Fruit fly (Drosophila melanogaster) whole organism, embryonic: ENCODE data around the gene Doc1.

Source experiments
- Abd-B ChIP-seq: fragments of 200-800 bp; sonication (Bioruptor generic); optimal IDR thresholded peaks from 2 replicates; lab custom pipeline; 2018; ENCODE audit warnings: missing biosample characterization, mild to moderate bottlenecking, missing genetic modification characterization, moderate library complexity
- Aef1 ChIP-seq: fragments of 200-800 bp; sonication (Bioruptor generic); IDR thresholded peaks from 3 replicates; pipeline ENCODE4 v1.3.6; 2022; ENCODE audit warnings: missing biosample characterization, missing genetic modification characterization
- CG13775 ChIP-seq: fragments of 200-800 bp; sonication (Bioruptor generic); optimal IDR thresholded peaks from 3 replicates; lab custom pipeline; 2017; ENCODE audit warnings: missing biosample characterization, mild to moderate bottlenecking, missing genetic modification characterization
- CG14050 ChIP-seq: fragments of 200-800 bp; sonication (Bioruptor generic); IDR thresholded peaks from 3 replicates; pipeline ENCODE4 v1.3.6; 2022; ENCODE audit warnings: missing biosample characterization, missing genetic modification characterization
- CG14710 ChIP-seq: fragments of 200-800 bp; sonication (Bioruptor generic); optimal IDR thresholded peaks from 3 replicates; lab custom pipeline; 2019; ENCODE audit warnings: missing biosample characterization, mild to moderate bottlenecking, missing genetic modification characterization, moderate library complexity
- CG15073 ChIP-seq: fragments of 200-800 bp; sonication (Bioruptor generic); optimal IDR thresholded peaks from 2 replicates; lab custom pipeline; 2016; ENCODE audit warnings: missing biosample characterization, missing genetic modification characterization
- CG17912 ChIP-seq: fragments of 200-800 bp; sonication (Bioruptor generic); optimal IDR thresholded peaks from 2 replicates; lab custom pipeline; 2018; ENCODE audit warnings: missing biosample characterization, mild to moderate bottlenecking, missing genetic modification characterization
- CG1792 ChIP-seq: fragments of 200-800 bp; sonication (Bioruptor generic); optimal IDR thresholded peaks from 2 replicates; lab custom pipeline; 2016; ENCODE audit warnings: missing biosample characterization, missing genetic modification characterization
- CG2678 ChIP-seq: fragments of 200-800 bp; sonication (Bioruptor generic); optimal IDR thresholded peaks from 3 replicates; lab custom pipeline; 2019; ENCODE audit warnings: missing biosample characterization, mild to moderate bottlenecking, missing genetic modification characterization, moderate library complexity
- CG34376 ChIP-seq: fragments of 200-800 bp; sonication (Bioruptor generic); optimal IDR thresholded peaks from 2 replicates; lab custom pipeline; 2018; ENCODE audit warnings: missing biosample characterization, mild to moderate bottlenecking, missing genetic modification characterization
- CG4328 ChIP-seq: fragments of 200-800 bp; sonication (Bioruptor generic); optimal IDR thresholded peaks from 3 replicates; lab custom pipeline; 2017; ENCODE audit warnings: missing biosample characterization, missing genetic modification reagents, missing genetic modification characterization
- CG4617 ChIP-seq: fragments of 200-800 bp; sonication (Bioruptor generic); optimal IDR thresholded peaks from 3 replicates; lab custom pipeline; 2016; ENCODE audit warnings: missing biosample characterization, missing genetic modification characterization, borderline replicate concordance
- CG6175 ChIP-seq: fragments of 200-800 bp; sonication (Bioruptor generic); IDR thresholded peaks from 3 replicates; pipeline ENCODE4 v1.3.6; 2022; ENCODE audit warnings: missing biosample characterization, missing genetic modification characterization
- CG7357 ChIP-seq: fragments of 200-800 bp; sonication (Bioruptor generic); IDR thresholded peaks from 3 replicates; pipeline ENCODE4 v1.3.6; 2022; ENCODE audit warnings: missing biosample characterization, missing genetic modification characterization
- CG9876 ChIP-seq: fragments of 200-800 bp; sonication (Bioruptor generic); optimal IDR thresholded peaks from 2 replicates; lab custom pipeline; 2016; ENCODE audit warnings: missing biosample characterization, missing genetic modification characterization
- CG9932 ChIP-seq: fragments of 200-800 bp; sonication (Bioruptor generic); IDR thresholded peaks from 2 replicates; pipeline ENCODE4 v1.3.6; 2022; ENCODE audit warnings: missing biosample characterization, missing genetic modification characterization
- CHES-1-like ChIP-seq: fragments of 200-800 bp; sonication (Bioruptor generic); optimal IDR thresholded peaks from 2 replicates; lab custom pipeline; 2016; ENCODE audit warnings: missing biosample characterization, missing genetic modification characterization
- CoRest ChIP-seq: fragments of 200-800 bp; sonication (Bioruptor generic); optimal IDR thresholded peaks from 3 replicates; lab custom pipeline; 2018; ENCODE audit warnings: missing biosample characterization, mild to moderate bottlenecking, missing genetic modification characterization, moderate library complexity
- Dp ChIP-seq: fragments of 200-800 bp; sonication (Bioruptor generic); optimal IDR thresholded peaks from 2 replicates; lab custom pipeline; 2018; ENCODE audit warnings: missing biosample characterization, mild to moderate bottlenecking, missing genetic modification characterization, moderate library complexity
- Hr51 ChIP-seq, 2 experiments: fragments of 200-800 bp; sonication (Bioruptor generic); optimal IDR thresholded peaks; 2 replicates in 1 of 2; 3 replicates in 1 of 2; lab custom pipeline; 2016 to 2018; ENCODE audit warnings: missing biosample characterization in 2 of 2, missing genetic modification characterization in 2 of 2, mild to moderate bottlenecking in 1 of 2, moderate library complexity in 1 of 2
- Jarid2 ChIP-seq: fragments of 200-800 bp; sonication (Bioruptor generic); optimal IDR thresholded peaks from 3 replicates; lab custom pipeline; 2017; ENCODE audit warnings: mild to moderate bottlenecking, missing biosample characterization, missing genetic modification reagents, missing genetic modification characterization
- Ravus ChIP-seq: fragments of 200-800 bp; sonication (Bioruptor generic); IDR thresholded peaks from 2 replicates; pipeline ENCODE4 v1.3.6; 2022; ENCODE audit warnings: missing biosample characterization, missing genetic modification characterization
- Sry-β ChIP-seq: fragments of 200-800 bp; sonication (Bioruptor generic); optimal IDR thresholded peaks from 2 replicates; lab custom pipeline; 2018; ENCODE audit warnings: missing biosample characterization, mild to moderate bottlenecking, missing genetic modification characterization, moderate library complexity
- Sry-δ ChIP-seq: fragments of 200-800 bp; sonication (Bioruptor generic); optimal IDR thresholded peaks from 2 replicates; lab custom pipeline; 2016; ENCODE audit warnings: missing biosample characterization, missing genetic modification characterization
- Xrp1 ChIP-seq: fragments of 200-800 bp; sonication (Bioruptor generic); IDR thresholded peaks from 2 replicates; pipeline ENCODE4 v1.3.6; 2022; ENCODE audit warnings: missing biosample characterization, missing genetic modification characterization
- YL-1 ChIP-seq: fragments of 200-800 bp; sonication (Bioruptor generic); optimal IDR thresholded peaks from 3 replicates; lab custom pipeline; 2017; ENCODE audit warnings: missing biosample characterization, mild to moderate bottlenecking, missing genetic modification characterization
- ac ChIP-seq: fragments of 200-800 bp; sonication (Bioruptor generic); optimal IDR thresholded peaks from 3 replicates; lab custom pipeline; 2017; ENCODE audit warnings: missing biosample characterization, mild to moderate bottlenecking, missing genetic modification characterization
- aop ChIP-seq: fragments of 200-800 bp; sonication (Bioruptor generic); IDR thresholded peaks from 2 replicates; pipeline ENCODE4 v1.3.6; 2022; ENCODE audit warnings: missing biosample characterization, missing genetic modification characterization
- ase ChIP-seq: fragments of 200-800 bp; sonication (Bioruptor generic); IDR thresholded peaks from 3 replicates; pipeline ENCODE4 v1.3.6; 2022; ENCODE audit warnings: missing biosample characterization, missing genetic modification characterization
- bigmax ChIP-seq: fragments of 200-800 bp; sonication (Bioruptor generic); optimal IDR thresholded peaks from 2 replicates; lab custom pipeline; 2018; ENCODE audit warnings: missing biosample characterization, mild to moderate bottlenecking, missing genetic modification characterization
- bsh ChIP-seq, 2 experiments: fragments of 200-800 bp; sonication (Bioruptor generic); optimal IDR thresholded peaks; 2 replicates each; lab custom pipeline; 2017 to 2018; ENCODE audit warnings: mild to moderate bottlenecking in 2 of 2, missing biosample characterization in 2 of 2, missing genetic modification characterization in 2 of 2, moderate library complexity in 1 of 2
- croc ChIP-seq: fragments of 200-800 bp; sonication (Bioruptor generic); conservative IDR thresholded peaks from 3 replicates; pipeline ENCODE4 v1.3.6; 2022; ENCODE audit warnings: missing biosample characterization, missing genetic modification characterization
- ems ChIP-seq: fragments of 200-800 bp; sonication (Bioruptor generic); optimal IDR thresholded peaks from 3 replicates; lab custom pipeline; 2016; ENCODE audit warnings: missing biosample characterization, missing genetic modification characterization
- esg ChIP-seq: fragments of 200-800 bp; sonication (Bioruptor generic); conservative IDR thresholded peaks from 2 replicates; pipeline ENCODE4 v1.3.6; 2022; ENCODE audit warnings: missing biosample characterization, missing genetic modification characterization
- gce ChIP-seq: fragments of 200-800 bp; sonication (Bioruptor generic); IDR thresholded peaks from 3 replicates; pipeline ENCODE4 v1.3.6; 2022; ENCODE audit warnings: missing biosample characterization, missing genetic modification characterization
- gro ChIP-seq: fragments of 200-800 bp; sonication (Bioruptor generic); optimal IDR thresholded peaks from 2 replicates; lab custom pipeline; 2016; ENCODE audit warnings: missing biosample characterization, missing genetic modification characterization
- hbn ChIP-seq: fragments of 200-800 bp; sonication (Bioruptor generic); IDR thresholded peaks from 2 replicates; pipeline ENCODE4 v1.3.6; 2022; ENCODE audit warnings: missing biosample characterization, missing genetic modification characterization; ENCODE audit not compliant: partially characterized antibody
- kah ChIP-seq: fragments of 200-800 bp; sonication (Bioruptor generic); optimal IDR thresholded peaks from 2 replicates; lab custom pipeline; 2018; ENCODE audit warnings: missing biosample characterization, mild to moderate bottlenecking, missing genetic modification characterization
- lola ChIP-seq, 3 experiments: fragments of >200 bp in 2 of 3; fragments of 200-800 bp in 1 of 3; sonication (Bioruptor generic) in 1 of 3; optimal IDR thresholded peaks; 2 replicates each; lab custom pipeline; 2017 to 2019; ENCODE audit warnings: missing biosample characterization in 3 of 3, missing genetic modification characterization in 3 of 3, mild to moderate bottlenecking in 1 of 3, moderate library complexity in 1 of 3
- lov ChIP-seq, 2 experiments: fragments of 200-800 bp in 1 of 2; fragments of >200 bp in 1 of 2; sonication (Bioruptor generic) in 1 of 2; IDR thresholded peaks in 1 of 2; optimal IDR thresholded peaks in 1 of 2; 2 replicates in 1 of 2; 3 replicates in 1 of 2; pipeline versions ENCODE4 v1.3.6 to Lab custom; 2017 to 2022; ENCODE audit warnings: missing biosample characterization in 1 of 2, missing genetic modification characterization in 1 of 2
- maf-S ChIP-seq: fragments of 200-800 bp; sonication (Bioruptor generic); optimal IDR thresholded peaks from 2 replicates; lab custom pipeline; 2016; ENCODE audit warnings: missing biosample characterization, missing genetic modification characterization
- phol ChIP-seq: fragments of 200-800 bp; sonication (Bioruptor generic); optimal IDR thresholded peaks from 3 replicates; lab custom pipeline; 2018; ENCODE audit warnings: missing biosample characterization, mild to moderate bottlenecking, missing genetic modification characterization, moderate library complexity
- rib ChIP-seq: fragments of 200-800 bp; sonication (Bioruptor generic); IDR thresholded peaks from 2 replicates; pipeline ENCODE4 v1.3.6; 2022; ENCODE audit warnings: missing biosample characterization, missing genetic modification characterization
- sob ChIP-seq: fragments of 200-800 bp; sonication (Bioruptor generic); IDR thresholded peaks from 2 replicates; pipeline ENCODE4 v1.3.6; 2022; ENCODE audit warnings: missing biosample characterization, missing genetic modification characterization
- sr ChIP-seq: fragments of 200-800 bp; sonication (Bioruptor generic); IDR thresholded peaks from 3 replicates; pipeline ENCODE4 v1.3.6; 2022; ENCODE audit warnings: missing biosample characterization, missing genetic modification characterization
- tll ChIP-seq, 2 experiments: fragments of 200-800 bp in 1 of 2; fragments of >200 bp in 1 of 2; sonication (Bioruptor generic) in 1 of 2; optimal IDR thresholded peaks; 2 replicates each; lab custom pipeline; 2017 to 2019; ENCODE audit warnings: missing biosample characterization in 2 of 2, missing genetic modification characterization in 2 of 2, mild to moderate bottlenecking in 1 of 2, moderate library complexity in 1 of 2
- toy ChIP-seq: fragments of 200-800 bp; sonication (Bioruptor generic); IDR thresholded peaks from 2 replicates; pipeline ENCODE4 v1.3.6; 2022; ENCODE audit warnings: missing biosample characterization, missing genetic modification characterization
- twi ChIP-seq: fragments of 200-800 bp; optimal IDR thresholded peaks from 2 replicates; lab custom pipeline; 2019; ENCODE audit warnings: missing biosample characterization, mild to moderate bottlenecking, missing genetic modification characterization, moderate library complexity
- wdn ChIP-seq: fragments of 200-800 bp; sonication (Bioruptor generic); IDR thresholded peaks from 2 replicates; pipeline ENCODE4 v1.3.6; 2022; ENCODE audit warnings: missing biosample characterization, missing genetic modification characterization
- yki ChIP-seq: fragments of >200 bp; optimal IDR thresholded peaks from 3 replicates; lab custom pipeline; 2018
- z ChIP-seq: fragments of 200-800 bp; sonication (Bioruptor generic); IDR thresholded peaks from 3 replicates; pipeline ENCODE4 v1.3.6; 2022; ENCODE audit warnings: missing biosample characterization, missing genetic modification characterization

Doc1 gene

dm6 chr3L:9004788-9005246, 36.4 kb upstream of the Doc1 start, which contains the start of gene Doc3 (continued):
- TF ChIP-seq sob (GFP tag; lab: Robert Waterston, UW) (no peak), CG1792 (no peak), yki (lab: Kevin White, UChicago) (no peak), CG7357 (GFP tag; lab: Robert Waterston, UW) (no peak), twi (tag; lab: Kevin White, UChicago) (peak; percentile 66), CG14710 (tag; lab: Kevin White, UChicago) (no peak), CG14050 (GFP tag; lab: Robert Waterston, UW) (no peak), gro (GFP tag; lab: Kevin White, UChicago) (no peak), Dp (GFP tag; lab: Kevin White, UChicago) (no peak), croc (GFP tag; lab: Robert Waterston, UW) (no peak), Jarid2 (GFP tag; lab: Kevin White, UChicago) (peak; percentile 44), YL-1 (GFP tag; lab: Kevin White, UChicago) (no peak), esg (GFP tag; lab: Robert Waterston, UW) (no peak), CG2678 (no peak), gce (no peak), CG4328 (GFP tag; lab: Kevin White, UChicago) (no peak), Sry-β (GFP tag; lab: Kevin White, UChicago) (no peak), CG4617 (no peak), Xrp1 (no peak), bsh (GFP tag; optimal IDR thresholded peaks at IDR 0.05; lab: Kevin White, UChicago) (no peak), CHES-1-like (GFP tag; lab: Kevin White, UChicago) (no peak), Ravus (no peak), Hr51 (GFP tag; optimal IDR thresholded peaks at IDR 0.05; lab: Kevin White, UChicago) (no peak), bigmax (GFP tag; lab: Kevin White, UChicago) (no peak), ems (no peak), CG34376 (GFP tag; lab: Kevin White, UChicago) (no peak), sr (GFP tag; lab: Robert Waterston, UW) (peak; percentile 65; the same call in 1 of the 3 replicates), wdn (GFP tag; lab: Robert Waterston, UW) (no peak), tll (GFP tag; optimal IDR thresholded peaks at IDR 0.05; lab: Kevin White, UChicago) (no peak), toy (GFP tag; lab: Robert Waterston, UW) (no peak), hbn (GFP tag; lab: Robert Waterston, UW) (no peak), CG17912 (GFP tag; lab: Kevin White, UChicago) (no peak), Abd-B (GFP tag; lab: Kevin White, UChicago) (no peak), kah (GFP tag; lab: Kevin White, UChicago) (peak; percentile 28), lov (optimal IDR thresholded peaks at IDR 0.05; lab: Kevin White, UChicago) (no peak), lov (GFP tag; IDR thresholded peaks at IDR 0.05; lab: Robert Waterston, UW) (0 out of 3 replicates have a peak, but pooled peaks have one; percentile 28), z (GFP tag; lab: Robert Waterston, UW) (peak; percentile 64; the same call in 1 of the 3 replicates), CG9876 (no peak), rib (GFP tag; lab: Robert Waterston, UW) (0 out of 2 replicates have a peak, but pooled peaks have one; percentile 36), ac (no peak), ase (GFP tag; lab: Robert Waterston, UW) (no peak), CG9932 (GFP tag; lab: Robert Waterston, UW) (no peak), Sry-δ (no peak), CoRest (tag; lab: Kevin White, UChicago) (peak; percentile 44), CG15073 (no peak), lola (GFP tag; optimal IDR thresholded peaks at IDR 0.05; lab: Kevin White, UChicago) (no peak), phol (peak; percentile 82), maf-S (GFP tag; lab: Kevin White, UChicago) (no peak), Aef1 (GFP tag; lab: Robert Waterston, UW) (no peak), aop (no peak), CG6175 (peak; percentile 67; the same call in 1 of the 3 replicates), CG13775 (GFP tag; lab: Kevin White, UChicago) (no peak)
